Worm (Caenorhabditis elegans) whole organism, midembryonic: ENCODE results near the gene Y54G2A.28.

Source experiments
- T22C8.4 ChIP-seq: fragments of 200-800 bp; sonication (Bioruptor generic); IDR thresholded peaks from 2 replicates; pipeline ENCODE4 v1.3.6; 2022; ENCODE audit warnings: missing genetic modification characterization, missing compliant biosample characterization
- flt-1 ChIP-seq: fragments of 200-800 bp; sonication (Bioruptor generic); IDR thresholded peaks from 2 replicates; pipeline ENCODE4 v1.3.6; 2022; ENCODE audit warnings: missing genetic modification characterization, missing compliant biosample characterization
- klf-2 ChIP-seq: fragments of 200-800 bp; sonication (Bioruptor generic); conservative IDR thresholded peaks from 2 replicates; pipeline ENCODE4 v1.3.6; 2022; ENCODE audit warnings: missing genetic modification reagents, missing genetic modification characterization, missing compliant biosample characterization
- med-1 ChIP-seq: sonication (generic microtip); optimal IDR thresholded peaks from 2 replicates; lab custom pipeline; 2017; ENCODE audit warnings: missing genetic modification characterization, mild to moderate bottlenecking, missing compliant biosample characterization, antibody characterized with exemption, missing genetic modification reagents; ENCODE audit not compliant: insufficient read depth
- ztf-23 ChIP-seq: fragments of 200-800 bp; sonication (Bioruptor generic); IDR thresholded peaks from 2 replicates; pipeline ENCODE4 v1.3.6; 2022; ENCODE audit warnings: missing genetic modification reagents, missing genetic modification characterization, missing compliant biosample characterization
- ztf-29 ChIP-seq: fragments of 200-800 bp; sonication (Bioruptor generic); IDR thresholded peaks from 2 replicates; pipeline ENCODE4 v1.3.6; 2022; ENCODE audit warnings: missing genetic modification reagents, missing genetic modification characterization, missing compliant biosample characterization

DNA sequence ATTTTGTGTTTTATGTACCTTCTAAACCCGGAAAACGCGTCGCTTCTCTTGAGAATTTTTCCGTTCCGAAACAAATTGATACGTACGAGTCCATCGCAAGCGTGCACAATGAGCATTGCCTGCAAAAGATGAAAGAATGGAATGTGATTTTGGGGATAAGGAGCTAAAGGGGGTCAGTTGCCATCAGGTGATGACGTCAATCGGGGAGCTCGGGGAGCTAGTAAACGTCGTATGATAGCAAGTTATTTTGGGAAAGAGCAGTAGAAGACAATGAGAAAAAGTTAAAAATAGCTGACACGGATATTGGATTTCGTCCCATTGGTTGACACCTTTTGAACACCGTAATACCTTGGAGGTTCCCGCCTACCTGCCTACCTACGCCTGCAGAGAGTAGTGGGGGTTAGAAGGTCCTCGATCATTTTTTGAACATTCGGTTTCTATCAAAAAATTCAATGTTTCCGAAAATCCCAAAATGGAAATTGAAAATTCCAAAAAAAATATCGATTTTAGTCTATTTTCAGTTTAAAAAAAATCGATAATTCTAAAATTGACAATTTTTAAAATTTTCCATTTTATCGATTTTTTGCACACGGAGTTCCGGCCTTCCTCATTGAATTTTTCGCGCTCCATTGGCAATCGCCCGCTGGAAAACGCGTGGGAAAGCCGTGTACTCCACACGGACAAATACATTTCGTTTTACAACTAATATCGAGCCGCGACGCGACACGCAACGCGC lies 13.8 kb upstream of the Y54G2A.28 start:
- TF ChIP-seq ztf-23 (GFP tag; lab: Robert Waterston, UW) (no peak), med-1 (GFP tag; lab: Kevin White, UChicago) (no peak), flt-1 (GFP tag; lab: Robert Waterston, UW) (no peak), klf-2 (GFP tag; lab: Robert Waterston, UW) (no peak), ztf-29 (no peak), T22C8.4 (GFP tag; lab: Robert Waterston, UW) (peak; percentile 67)
